Worm (Caenorhabditis elegans): Measurements from ENCODE around the gene F25H9.6.

- TF ChIP-seq dao-5 (tag; optimal IDR thresholded peaks at IDR 0.05), result no peak
- no peak for TF ChIP-seq him-1 (tag; optimal IDR thresholded peaks at IDR 0.05)
These were observed 25.3 kb downstream of the F25H9.6 start for ce11 chrV:13442819-13443218.
